Fruit fly (Drosophila melanogaster): ENCODE data around the gene mod.

- no peak for TF ChIP-seq sv (GFP tag; optimal IDR thresholded peaks at IDR 0.05)
- no peak for TF ChIP-seq Myc (optimal IDR thresholded peaks at IDR 0.05)
- no peak for TF ChIP-seq brk (GFP tag; optimal IDR thresholded peaks at IDR 0.05)
- no peak for TF ChIP-seq fru (GFP tag; optimal IDR thresholded peaks at IDR 0.05)
- no peak for TF ChIP-seq pan (optimal IDR thresholded peaks at IDR 0.05)
- no peak for TF ChIP-seq N (GFP tag; optimal IDR thresholded peaks at IDR 0.05)
- TF ChIP-seq Rel (GFP tag; optimal IDR thresholded peaks at IDR 0.05): no peak
- TF ChIP-seq Rel (tag; optimal IDR thresholded peaks at IDR 0.05): no peak
Measured at dm6 chr3R:32060214-32060613, 8.4 kb downstream of the mod start.
